Worm (Caenorhabditis elegans) whole organism, mixed stage, embryonic: ENCODE data around the gene ZK262.2.

Source experiments
- blmp-1 ChIP-seq: fragments of 150-350 bp; optimal IDR thresholded peaks from 2 replicates; lab custom pipeline; 2014; ENCODE audit warnings: missing biosample characterization, missing genetic modification characterization
- lsy-2 ChIP-seq: fragments of 150-350 bp; optimal IDR thresholded peaks from 2 replicates; lab custom pipeline; 2014; ENCODE audit warnings: missing biosample characterization, missing genetic modification characterization
- unc-62 ChIP-seq: fragments of 150-350 bp; optimal IDR thresholded peaks from 2 replicates; lab custom pipeline; 2014; ENCODE audit warnings: missing biosample characterization, missing genetic modification reagents, missing genetic modification characterization

- no peak for TF ChIP-seq unc-62
- TF ChIP-seq blmp-1 (tag; lab: Kevin White, UChicago), result no peak
- no peak for TF ChIP-seq lsy-2 (tag; lab: Kevin White, UChicago)
Observed at ce11 chrV:18461200-18461728, 48.5 kb upstream of the ZK262.2 start, which contains the start of gene ZK228.3.
